Fruit fly (Drosophila melanogaster): ENCODE measurements around the gene yip2.

The yip2 gene

dm6 chr2L:9915011-9915850 lies at the start of gene yip2 (continued):
- TF ChIP-seq az2 (GFP tag; optimal IDR thresholded peaks at IDR 0.05): peak; percentile 53
- TF ChIP-seq CG1647 (GFP tag; optimal IDR thresholded peaks at IDR 0.05): no peak
- peak; percentile 51; the same call in 1 of the 2 replicates for TF ChIP-seq Nf-YA (GFP tag; IDR thresholded peaks at IDR 0.05)
- peak; percentile 75 for TF ChIP-seq Dek (tag; optimal IDR thresholded peaks at IDR 0.05)
- TF ChIP-seq ttk (GFP tag; IDR thresholded peaks at IDR 0.05): peak; percentile 57
- TF ChIP-seq CG34376 (GFP tag; optimal IDR thresholded peaks at IDR 0.05): peak; percentile 96
- TF ChIP-seq CG42726 (GFP tag; IDR thresholded peaks at IDR 0.05; ENCODE audit: partially characterized antibody): no peak
- TF ChIP-seq tna (GFP tag; IDR thresholded peaks at IDR 0.05; ENCODE audit: partially characterized antibody): no peak
- peak; percentile 53 for TF ChIP-seq CG7786 (GFP tag; optimal IDR thresholded peaks at IDR 0.05)
- TF ChIP-seq kni (GFP tag; optimal IDR thresholded peaks at IDR 0.05): no peak
- no peak for TF ChIP-seq klu (GFP tag; IDR thresholded peaks at IDR 0.05)
- no peak for TF ChIP-seq CG9437 (GFP tag; optimal IDR thresholded peaks at IDR 0.05)
- no peak for TF ChIP-seq CG31365 (tag; optimal IDR thresholded peaks at IDR 0.05)
- peak; percentile 39 for TF ChIP-seq CG9817 (tag; optimal IDR thresholded peaks at IDR 0.05)
- no peak for TF ChIP-seq CG8478 (optimal IDR thresholded peaks at IDR 0.05)
- no peak for TF ChIP-seq Lpt (GFP tag; optimal IDR thresholded peaks at IDR 0.05)
- peak; percentile 58 for TF ChIP-seq NfI (GFP tag; optimal IDR thresholded peaks at IDR 0.05)
- peak; percentile 54 for TF ChIP-seq CG4328 (GFP tag; optimal IDR thresholded peaks at IDR 0.05)
- TF ChIP-seq pan (optimal IDR thresholded peaks at IDR 0.05): no peak
- peak in 1 of 2 experiments; percentile 71 for TF ChIP-seq pan (GFP tag; optimal IDR thresholded peaks at IDR 0.05 in 1 of 2, IDR thresholded peaks at IDR 0.05 in 1 of 2)
- peak; percentile 49 for TF ChIP-seq CG6689 (GFP tag; IDR thresholded peaks at IDR 0.05)
- TF ChIP-seq CG34422 (GFP tag; IDR thresholded peaks at IDR 0.05): peak; percentile 55; the same call in 1 of the 3 replicates
- TF ChIP-seq Sox102F (GFP tag; optimal IDR thresholded peaks at IDR 0.05): peak; percentile 74
- TF ChIP-seq slp2 (GFP tag; optimal IDR thresholded peaks at IDR 0.05): peak; percentile 50
- peak; percentile 69 for TF ChIP-seq CG17385 (GFP tag; optimal IDR thresholded peaks at IDR 0.05)
- 0 out of 2 replicates have a peak, but pooled peaks have one; percentile 23 for TF ChIP-seq CG1024 (GFP tag; IDR thresholded peaks at IDR 0.05)
- TF ChIP-seq scrt (GFP tag; optimal IDR thresholded peaks at IDR 0.05): peak; percentile 51
- TF ChIP-seq BEAF-32 (GFP tag; optimal IDR thresholded peaks at IDR 0.05): peak; percentile 2
- TF ChIP-seq CG10565 (GFP tag; optimal IDR thresholded peaks at IDR 0.05): no peak
- TF ChIP-seq CG32772 (GFP tag; IDR thresholded peaks at IDR 0.05): no peak
- TF ChIP-seq CG7987 (GFP tag; optimal IDR thresholded peaks at IDR 0.05): peak; percentile 37
- TF ChIP-seq fd96Cb (tag; optimal IDR thresholded peaks at IDR 0.05): peak; percentile 1
- no peak for TF ChIP-seq bigmax (GFP tag; optimal IDR thresholded peaks at IDR 0.05)
- TF ChIP-seq ftz-f1 (GFP tag; optimal IDR thresholded peaks at IDR 0.05): no peak
- no peak for TF ChIP-seq eve (GFP tag; optimal IDR thresholded peaks at IDR 0.05)
- TF ChIP-seq CG11398 (GFP tag; optimal IDR thresholded peaks at IDR 0.05): peak; percentile 61
- peak; percentile 58 for TF ChIP-seq onecut (GFP tag; IDR thresholded peaks at IDR 0.05)
- no peak for TF ChIP-seq pb (GFP tag; optimal IDR thresholded peaks at IDR 0.05)
- no peak for TF ChIP-seq CG11093 (GFP tag; IDR thresholded peaks at IDR 0.05)
- TF ChIP-seq bsh (GFP tag; optimal IDR thresholded peaks at IDR 0.05): peak; percentile 58 to 100
- peak; percentile 45 for TF ChIP-seq Atf3 (GFP tag; optimal IDR thresholded peaks at IDR 0.05)
- TF ChIP-seq Ptx1 (GFP tag; IDR thresholded peaks at IDR 0.05): peak; percentile 52; the same call in 1 of the 2 replicates
- TF ChIP-seq inv (GFP tag; IDR thresholded peaks at IDR 0.05; ENCODE audit: partially characterized antibody): no peak
- peak; percentile 13 for TF ChIP-seq Bteb2 (GFP tag; optimal IDR thresholded peaks at IDR 0.05)
- peak; percentile 37 for TF ChIP-seq CG3407 (GFP tag; optimal IDR thresholded peaks at IDR 0.05)

Data from whole organism, embryonic.